Fruit fly (Drosophila melanogaster): ENCODE results near the gene Ogg1.

Ogg1 gene

dm6 chrX:8677434-8677833 is 12.7 kb upstream of the Ogg1 start (continued):
- peak in 1 of 2 experiments; percentile 90 for TF ChIP-seq Eip74EF (GFP tag; optimal IDR thresholded peaks at IDR 0.05)
- TF ChIP-seq bowl (GFP tag; IDR thresholded peaks at IDR 0.05) = no peak
- TF ChIP-seq amos (GFP tag; IDR thresholded peaks at IDR 0.05; ENCODE audit: partially characterized antibody) = no peak
- no peak for TF ChIP-seq sna (GFP tag; IDR thresholded peaks at IDR 0.05; ENCODE audit: partially characterized antibody)
- no peak for TF ChIP-seq Dip3 (GFP tag; optimal IDR thresholded peaks at IDR 0.05)
- no peak for TF ChIP-seq Vsx1 (GFP tag; optimal IDR thresholded peaks at IDR 0.05)
- no peak for TF ChIP-seq CG1792 (GFP tag; optimal IDR thresholded peaks at IDR 0.05)
- no peak for TF ChIP-seq lola (GFP tag; optimal IDR thresholded peaks at IDR 0.05)
- no peak for TF ChIP-seq CG43689 (GFP tag; IDR thresholded peaks at IDR 0.05)
- peak; percentile 54; the same call in 2 of the 3 replicates for TF ChIP-seq zfh1 (GFP tag; IDR thresholded peaks at IDR 0.05)
- TF ChIP-seq usp (GFP tag; optimal IDR thresholded peaks at IDR 0.05) = no peak
- peak; percentile 64 for TF ChIP-seq CG14441 (GFP tag; IDR thresholded peaks at IDR 0.05)
- TF ChIP-seq CG2875 (GFP tag; optimal IDR thresholded peaks at IDR 0.05) = no peak
- TF ChIP-seq CG18764 (GFP tag; optimal IDR thresholded peaks at IDR 0.05) = no peak
- TF ChIP-seq CG17802 (tag; optimal IDR thresholded peaks at IDR 0.05) = no peak
- TF ChIP-seq CG13123 (GFP tag; optimal IDR thresholded peaks at IDR 0.05) = no peak
- no peak for TF ChIP-seq CG30403 (GFP tag; optimal IDR thresholded peaks at IDR 0.05)
- TF ChIP-seq unc-4 (GFP tag; IDR thresholded peaks at IDR 0.05; ENCODE audit: partially characterized antibody) = no peak
- no peak for TF ChIP-seq gfzf (GFP tag; optimal IDR thresholded peaks at IDR 0.05)
- no peak for TF ChIP-seq Jarid2 (GFP tag; optimal IDR thresholded peaks at IDR 0.05)
- peak; percentile 79 for TF ChIP-seq H15 (GFP tag; IDR thresholded peaks at IDR 0.05)
- TF ChIP-seq CG17612 (GFP tag; IDR thresholded peaks at IDR 0.05) = no peak
- no peak for TF ChIP-seq CoRest (tag; optimal IDR thresholded peaks at IDR 0.05)
- peak; percentile 24 for TF ChIP-seq pb (GFP tag; optimal IDR thresholded peaks at IDR 0.05)
- no peak for TF ChIP-seq salm (tag; optimal IDR thresholded peaks at IDR 0.05)
- no peak for TF ChIP-seq CG15269 (tag; optimal IDR thresholded peaks at IDR 0.05)
- no peak for TF ChIP-seq Atf-2 (GFP tag; optimal IDR thresholded peaks at IDR 0.05)
- TF ChIP-seq cad (GFP tag; optimal IDR thresholded peaks at IDR 0.05) = no peak
- TF ChIP-seq CG4707 (GFP tag; optimal IDR thresholded peaks at IDR 0.05) = no peak
- no peak for TF ChIP-seq CG18262 (tag; optimal IDR thresholded peaks at IDR 0.05)
- TF ChIP-seq sisA (GFP tag; IDR thresholded peaks at IDR 0.05) = no peak
- TF ChIP-seq Antp (GFP tag; optimal IDR thresholded peaks at IDR 0.05) = peak; percentile 76
- TF ChIP-seq CG33557 (GFP tag; optimal IDR thresholded peaks at IDR 0.05) = no peak
- TF ChIP-seq NK7.1 (GFP tag; optimal IDR thresholded peaks at IDR 0.05) = peak; percentile 72
- TF ChIP-seq Chrac-16 (GFP tag; optimal IDR thresholded peaks at IDR 0.05) = no peak
- TF ChIP-seq ken (GFP tag; IDR thresholded peaks at IDR 0.05) = no peak
- TF ChIP-seq CG4820 (GFP tag; optimal IDR thresholded peaks at IDR 0.05) = no peak
- TF ChIP-seq CG4328 (GFP tag; optimal IDR thresholded peaks at IDR 0.05) = no peak
- peak; percentile 74 for TF ChIP-seq gro (GFP tag; optimal IDR thresholded peaks at IDR 0.05)
- TF ChIP-seq HLHmδ (GFP tag; optimal IDR thresholded peaks at IDR 0.05) = no peak
- TF ChIP-seq scrt (GFP tag; optimal IDR thresholded peaks at IDR 0.05) = no peak
- no peak for TF ChIP-seq Dp (GFP tag; optimal IDR thresholded peaks at IDR 0.05)
- no peak for TF ChIP-seq MTF-1 (GFP tag; optimal IDR thresholded peaks at IDR 0.05; ENCODE audit: borderline replicate concordance)
- no peak for TF ChIP-seq cato (GFP tag; optimal IDR thresholded peaks at IDR 0.05; ENCODE audit: borderline replicate concordance)
- no peak for TF ChIP-seq chm (GFP tag; IDR thresholded peaks at IDR 0.05)
- no peak for TF ChIP-seq CG13424 (tag; optimal IDR thresholded peaks at IDR 0.05)
- TF ChIP-seq knrl (GFP tag; IDR thresholded peaks at IDR 0.05; ENCODE audit: partially characterized antibody) = no peak
- no peak for TF ChIP-seq ash1 (GFP tag; optimal IDR thresholded peaks at IDR 0.05)
- no peak for TF ChIP-seq tgo (GFP tag; IDR thresholded peaks at IDR 0.05)
- peak; percentile 69 for TF ChIP-seq CG8281 (tag; optimal IDR thresholded peaks at IDR 0.05)
